Worm (Caenorhabditis elegans) whole organism, L4/young adult: Measurements from ENCODE around the gene tag-267.

ENCODE experiments used
- W03F9.2 ChIP-seq: fragments of 150-350 bp; optimal IDR thresholded peaks from 2 replicates; lab custom pipeline; 2014; ENCODE audit warnings: missing biosample characterization, missing genetic modification characterization
- dao-5 ChIP-seq: sonication (generic microtip); optimal IDR thresholded peaks from 2 replicates; lab custom pipeline; 2016; ENCODE audit warnings: missing genotype, missing genetic modification characterization, moderate library complexity, missing compliant biosample characterization

- TF ChIP-seq dao-5 (tag; lab: Kevin White, UChicago): no peak
- peak; percentile 19 for TF ChIP-seq W03F9.2 (tag; lab: Kevin White, UChicago)
These were observed 6.0 kb upstream of the tag-267 start, which contains the start of gene fem-2 for ce11 chrIII:634618-635017.
